Fruit fly (Drosophila melanogaster) whole organism, embryonic: ENCODE data around the gene Cpr73D.

Source experiments
- Atf-2 ChIP-seq: fragments of 200-800 bp; sonication (Bioruptor generic); optimal IDR thresholded peaks from 2 replicates; lab custom pipeline; 2016; ENCODE audit warnings: missing biosample characterization, missing genetic modification characterization
- Atf6 ChIP-seq: fragments of 200-800 bp; sonication (Bioruptor generic); IDR thresholded peaks from 2 replicates; pipeline ENCODE4 v1.3.6; 2022; ENCODE audit warnings: missing biosample characterization, missing genetic modification characterization
- Awh ChIP-seq: fragments of 200-800 bp; sonication (Bioruptor generic); IDR thresholded peaks from 2 replicates; pipeline ENCODE4, ENCODE4 v1.3.6; 2022; ENCODE audit warnings: missing biosample characterization, missing genetic modification characterization
- B-H2 ChIP-seq: fragments of 200-800 bp; sonication (Bioruptor generic); optimal IDR thresholded peaks from 2 replicates; lab custom pipeline; 2018; ENCODE audit warnings: missing biosample characterization, mild to moderate bottlenecking, missing genetic modification characterization
- CG10147 ChIP-seq: fragments of 200-800 bp; sonication (Bioruptor generic); optimal IDR thresholded peaks from 2 replicates; lab custom pipeline; 2019; ENCODE audit warnings: missing biosample characterization, mild to moderate bottlenecking, missing genetic modification characterization, moderate library complexity
- CG11093 ChIP-seq: fragments of 200-800 bp; sonication (Bioruptor generic); IDR thresholded peaks from 3 replicates; pipeline ENCODE4 v1.3.6; 2022; ENCODE audit warnings: missing biosample characterization, missing genetic modification characterization
- CG13624 ChIP-seq: fragments of 200-800 bp; sonication (Bioruptor generic); optimal IDR thresholded peaks from 2 replicates; lab custom pipeline; 2016; ENCODE audit warnings: missing biosample characterization, missing genetic modification characterization
- CG14965 ChIP-seq: fragments of 200-800 bp; sonication (Bioruptor generic); optimal IDR thresholded peaks from 2 replicates; lab custom pipeline; 2016; ENCODE audit warnings: missing biosample characterization, missing genetic modification characterization, borderline replicate concordance
- CG16779 ChIP-seq: fragments of 200-800 bp; sonication (Bioruptor generic); IDR thresholded peaks from 2 replicates; pipeline ENCODE4 v1.3.6; 2022; ENCODE audit warnings: missing biosample characterization, missing genetic modification characterization
- CG16863 ChIP-seq: fragments of 200-800 bp; sonication (Bioruptor generic); optimal IDR thresholded peaks from 3 replicates; lab custom pipeline; 2016; ENCODE audit warnings: missing biosample characterization, missing genetic modification characterization
- CG3065 ChIP-seq: fragments of 200-800 bp; sonication (Bioruptor generic); optimal IDR thresholded peaks from 2 replicates; lab custom pipeline; 2016; ENCODE audit warnings: missing biosample characterization, missing genetic modification characterization
- CG32767 ChIP-seq: fragments of 200-800 bp; sonication (Bioruptor generic); IDR thresholded peaks from 2 replicates; pipeline ENCODE4 v1.3.6; 2022; ENCODE audit warnings: missing biosample characterization, missing genetic modification characterization
- CG4404 ChIP-seq: fragments of 200-800 bp; sonication (Bioruptor generic); IDR thresholded peaks from 2 replicates; pipeline ENCODE4 v1.3.6; 2022; ENCODE audit warnings: missing biosample characterization, missing genetic modification characterization
- CG7987 ChIP-seq: fragments of 200-800 bp; sonication (Bioruptor generic); optimal IDR thresholded peaks from 2 replicates; lab custom pipeline; 2018; ENCODE audit warnings: missing biosample characterization, mild to moderate bottlenecking, missing genetic modification characterization, moderate library complexity
- D ChIP-seq, 2 experiments: fragments of 200-800 bp in 1 of 2; fragments of >200 bp in 1 of 2; sonication (Bioruptor generic) in 1 of 2; optimal IDR thresholded peaks; 2 replicates in 1 of 2; 3 replicates in 1 of 2; lab custom pipeline; 2017; ENCODE audit warnings: mild to moderate bottlenecking in 1 of 2, missing biosample characterization in 1 of 2, missing genetic modification characterization in 1 of 2, missing genetic modification reagents in 1 of 2
- Gug ChIP-seq: fragments of 200-800 bp; sonication (Bioruptor generic); IDR thresholded peaks from 4 replicates; pipeline ENCODE4 v1.3.6; 2022; ENCODE audit warnings: missing biosample characterization, missing genetic modification characterization
- HLH54F ChIP-seq: fragments of 200-800 bp; sonication (Bioruptor generic); optimal IDR thresholded peaks from 3 replicates; lab custom pipeline; 2016; ENCODE audit warnings: missing biosample characterization, missing genetic modification characterization
- Hr3 ChIP-seq: fragments of 200-800 bp; sonication (Bioruptor generic); optimal IDR thresholded peaks from 3 replicates; lab custom pipeline; 2016; ENCODE audit warnings: missing biosample characterization, missing genetic modification characterization
- NFAT ChIP-seq: fragments of 200-800 bp; sonication (Bioruptor generic); IDR thresholded peaks from 2 replicates; pipeline ENCODE4 v1.3.6; 2022; ENCODE audit warnings: missing biosample characterization, missing genetic modification characterization
- YL-1 ChIP-seq: fragments of 200-800 bp; sonication (Bioruptor generic); optimal IDR thresholded peaks from 3 replicates; lab custom pipeline; 2017; ENCODE audit warnings: missing biosample characterization, mild to moderate bottlenecking, missing genetic modification characterization
- ash1 ChIP-seq: fragments of 200-800 bp; sonication (Bioruptor generic); optimal IDR thresholded peaks from 2 replicates; lab custom pipeline; 2018; ENCODE audit warnings: missing biosample characterization, mild to moderate bottlenecking, missing genetic modification characterization
- cato ChIP-seq: fragments of 200-800 bp; sonication (Bioruptor generic); optimal IDR thresholded peaks from 2 replicates; lab custom pipeline; 2016; ENCODE audit warnings: missing biosample characterization, missing genetic modification characterization, borderline replicate concordance
- corto ChIP-seq: fragments of 200-800 bp; sonication (Bioruptor generic); optimal IDR thresholded peaks from 2 replicates; lab custom pipeline; 2016; ENCODE audit warnings: missing biosample characterization, mild to moderate bottlenecking, missing genetic modification characterization, moderate library complexity
- disco-r ChIP-seq: fragments of 200-800 bp; sonication (Bioruptor generic); optimal IDR thresholded peaks from 2 replicates; lab custom pipeline; 2016; ENCODE audit warnings: missing biosample characterization, missing genetic modification characterization
- dpn ChIP-seq, 2 experiments: fragments of 200-800 bp; sonication (Bioruptor generic); optimal IDR thresholded peaks; 3 replicates each; lab custom pipeline; 2016; ENCODE audit warnings: missing biosample characterization in 2 of 2, missing genetic modification characterization in 2 of 2
- dysf ChIP-seq: fragments of 200-800 bp; sonication (Bioruptor generic); IDR thresholded peaks from 3 replicates; pipeline ENCODE4 v1.3.6; 2022; ENCODE audit warnings: missing biosample characterization, missing genetic modification characterization
- ewg ChIP-seq: fragments of 200-800 bp; sonication (Bioruptor generic); optimal IDR thresholded peaks from 3 replicates; lab custom pipeline; 2017; ENCODE audit warnings: mild to moderate bottlenecking, missing biosample characterization, missing genetic modification reagents, missing genetic modification characterization
- fd3F ChIP-seq: fragments of 200-800 bp; sonication (Bioruptor generic); optimal IDR thresholded peaks from 2 replicates; lab custom pipeline; 2018; ENCODE audit warnings: missing biosample characterization, mild to moderate bottlenecking, missing genetic modification characterization, moderate library complexity
- fu2 ChIP-seq: fragments of 200-800 bp; sonication (Bioruptor generic); optimal IDR thresholded peaks from 2 replicates; lab custom pipeline; 2016; ENCODE audit warnings: missing biosample characterization, missing genetic modification characterization
- gem ChIP-seq: fragments of 200-800 bp; sonication (Bioruptor generic); optimal IDR thresholded peaks from 2 replicates; lab custom pipeline; 2019; ENCODE audit warnings: missing biosample characterization, mild to moderate bottlenecking, missing genetic modification characterization, moderate library complexity
- hb ChIP-seq: fragments of 200-800 bp; sonication (Bioruptor generic); IDR thresholded peaks from 3 replicates; pipeline ENCODE4 v1.3.6; 2022; ENCODE audit warnings: missing biosample characterization, missing genetic modification characterization; ENCODE audit not compliant: partially characterized antibody
- hbn ChIP-seq: fragments of 200-800 bp; sonication (Bioruptor generic); IDR thresholded peaks from 2 replicates; pipeline ENCODE4 v1.3.6; 2022; ENCODE audit warnings: missing biosample characterization, missing genetic modification characterization; ENCODE audit not compliant: partially characterized antibody
- mam ChIP-seq: fragments of 200-800 bp; sonication (Bioruptor generic); optimal IDR thresholded peaks from 3 replicates; lab custom pipeline; 2016; ENCODE audit warnings: missing biosample characterization, missing genetic modification characterization
- peb ChIP-seq: fragments of 200-800 bp; sonication (Bioruptor generic); IDR thresholded peaks from 2 replicates; pipeline ENCODE4 v1.3.6; 2022; ENCODE audit warnings: missing biosample characterization, missing genetic modification characterization
- repo ChIP-seq: fragments of 200-800 bp; sonication (Bioruptor generic); optimal IDR thresholded peaks from 2 replicates; lab custom pipeline; 2016; ENCODE audit warnings: missing biosample characterization, missing genetic modification characterization
- salm ChIP-seq: fragments of 200-800 bp; sonication (Bioruptor generic); optimal IDR thresholded peaks from 2 replicates; lab custom pipeline; 2018; ENCODE audit warnings: missing biosample characterization, mild to moderate bottlenecking, missing genetic modification characterization
- sc ChIP-seq, 3 experiments: fragments of >200 bp in 2 of 3; fragments of 200-800 bp in 1 of 3; sonication (Bioruptor generic) in 1 of 3; optimal IDR thresholded peaks; 2 replicates in 2 of 3; 3 replicates in 1 of 3; lab custom pipeline; 2017; ENCODE audit warnings: mild to moderate bottlenecking in 1 of 3, missing biosample characterization in 1 of 3, missing genetic modification characterization in 1 of 3, missing genetic modification reagents in 1 of 3
- sna ChIP-seq: fragments of 200-800 bp; sonication (Bioruptor generic); IDR thresholded peaks from 2 replicates; pipeline ENCODE4 v1.3.6; 2022; ENCODE audit warnings: missing biosample characterization, missing genetic modification characterization; ENCODE audit not compliant: partially characterized antibody
- sr ChIP-seq: fragments of 200-800 bp; sonication (Bioruptor generic); IDR thresholded peaks from 3 replicates; pipeline ENCODE4 v1.3.6; 2022; ENCODE audit warnings: missing biosample characterization, missing genetic modification characterization
- tap ChIP-seq: fragments of 200-800 bp; optimal IDR thresholded peaks from 3 replicates; lab custom pipeline; 2019; ENCODE audit warnings: missing biosample characterization, mild to moderate bottlenecking, missing genetic modification characterization, moderate library complexity
- unc-4 ChIP-seq: fragments of 200-800 bp; sonication (Bioruptor generic); IDR thresholded peaks from 2 replicates; pipeline ENCODE4 v1.3.6; 2022; ENCODE audit warnings: missing biosample characterization, missing genetic modification characterization; ENCODE audit not compliant: partially characterized antibody
- wdn ChIP-seq: fragments of 200-800 bp; sonication (Bioruptor generic); IDR thresholded peaks from 2 replicates; pipeline ENCODE4 v1.3.6; 2022; ENCODE audit warnings: missing biosample characterization, missing genetic modification characterization
- wek ChIP-seq: fragments of 200-800 bp; sonication (Bioruptor generic); optimal IDR thresholded peaks from 3 replicates; lab custom pipeline; 2018; ENCODE audit warnings: missing biosample characterization, mild to moderate bottlenecking, missing genetic modification characterization, moderate library complexity
- zf30C ChIP-seq: fragments of 200-800 bp; sonication (Bioruptor generic); optimal IDR thresholded peaks from 3 replicates; lab custom pipeline; 2018; ENCODE audit warnings: missing biosample characterization, mild to moderate bottlenecking, missing genetic modification characterization

Gene Cpr73D

DNA sequence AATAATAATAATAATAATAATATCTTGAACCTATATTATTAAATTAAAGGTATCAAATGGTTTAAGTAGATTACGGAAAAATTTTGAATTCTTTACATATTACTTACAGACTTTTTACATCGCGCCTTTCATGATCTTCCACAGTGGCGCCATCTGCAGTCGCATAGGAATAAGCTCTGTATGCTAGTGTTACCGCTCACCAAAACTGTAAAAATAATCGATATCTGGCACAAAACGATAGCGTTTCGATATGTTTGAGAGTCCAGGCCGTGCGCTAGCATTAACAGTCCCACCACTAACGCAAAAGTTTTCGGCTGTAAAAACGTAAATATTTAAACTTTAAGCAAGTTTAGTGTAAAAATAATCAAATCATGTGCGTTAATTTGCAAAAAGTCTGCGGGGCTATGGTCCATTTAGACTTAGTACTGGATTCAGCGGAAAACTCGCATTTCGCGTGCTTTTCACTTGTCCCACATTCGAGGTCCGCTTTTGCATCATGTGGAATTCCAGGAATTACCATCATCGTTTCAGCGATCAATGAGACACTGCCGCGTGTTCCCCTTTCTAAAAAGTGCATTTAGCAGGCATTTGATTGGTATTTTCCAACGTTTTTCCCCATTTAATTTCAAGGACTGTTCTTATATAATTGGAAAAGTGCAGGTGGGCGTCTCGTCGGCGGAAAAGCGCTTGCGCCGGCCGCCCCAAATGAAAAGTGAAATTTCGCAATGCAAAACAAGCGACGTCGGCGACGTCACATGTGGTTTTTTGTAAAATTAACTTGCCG is 2.1 kb downstream of the Cpr73D start (continued):
- TF ChIP-seq corto (GFP tag; lab: Kevin White, UChicago) (no peak), wdn (GFP tag; lab: Robert Waterston, UW) (no peak), fd3F (no peak), sc (optimal IDR thresholded peaks at IDR 0.05; lab: Kevin White, UChicago) (no peak), sc (GFP tag; optimal IDR thresholded peaks at IDR 0.05; lab: Kevin White, UChicago) (no peak), CG4404 (GFP tag; lab: Robert Waterston, UW) (no peak), repo (GFP tag; lab: Kevin White, UChicago) (no peak), CG7987 (GFP tag; lab: Kevin White, UChicago) (peak; percentile 50), gem (tag; lab: Kevin White, UChicago) (peak; percentile 3), NFAT (peak; percentile 40; the same call in 1 of the 2 replicates), cato (GFP tag; lab: Kevin White, UChicago) (no peak), B-H2 (peak; percentile 33), unc-4 (GFP tag; lab: Robert Waterston, UW) (peak; percentile 91), Gug (GFP tag; lab: Robert Waterston, UW) (no peak), CG16779 (GFP tag; lab: Robert Waterston, UW) (no peak), fu2 (GFP tag; lab: Kevin White, UChicago) (no peak), CG10147 (peak; percentile 46), mam (GFP tag; lab: Kevin White, UChicago) (peak; percentile 33), peb (GFP tag; lab: Robert Waterston, UW) (no peak), HLH54F (GFP tag; lab: Kevin White, UChicago) (no peak), CG3065 (GFP tag; lab: Kevin White, UChicago) (no peak), salm (peak; percentile 19), Hr3 (GFP tag; lab: Kevin White, UChicago) (peak; percentile 6), CG16863 (peak; percentile 14), tap (no peak), YL-1 (GFP tag; lab: Kevin White, UChicago) (peak; percentile 52), sna (GFP tag; lab: Robert Waterston, UW) (peak; percentile 80; the same call in 1 of the 2 replicates), CG32767 (GFP tag; lab: Robert Waterston, UW) (0 out of 2 replicates have a peak, but pooled peaks have one; percentile 19), CG13624 (GFP tag; lab: Kevin White, UChicago) (peak; percentile 24), D (optimal IDR thresholded peaks at IDR 0.05; lab: Kevin White, UChicago) (no peak), D (GFP tag; optimal IDR thresholded peaks at IDR 0.05; lab: Kevin White, UChicago) (no peak), hb (peak; percentile 71; the same call in 1 of the 3 replicates), CG11093 (GFP tag; lab: Robert Waterston, UW) (no peak), disco-r (GFP tag; lab: Kevin White, UChicago) (no peak), Atf-2 (GFP tag; lab: Kevin White, UChicago) (no peak), zf30C (GFP tag; lab: Kevin White, UChicago) (no peak), dysf (GFP tag; lab: Robert Waterston, UW) (no peak), ewg (GFP tag; lab: Kevin White, UChicago) (peak; percentile 51), wek (GFP tag; lab: Kevin White, UChicago) (no peak), hbn (GFP tag; lab: Robert Waterston, UW) (peak; percentile 93), sr (no peak), CG14965 (GFP tag; lab: Kevin White, UChicago) (no peak), Awh (GFP tag; lab: Robert Waterston, UW) (no peak), ash1 (GFP tag; lab: Kevin White, UChicago) (no peak), dpn (GFP tag; optimal IDR thresholded peaks at IDR 0.05; lab: Kevin White, UChicago) (peak; percentile 34 to 56), Atf6 (GFP tag; lab: Robert Waterston, UW) (no peak)
